Fruit fly (Drosophila melanogaster): ENCODE data around the gene CG2211.

Gene CG2211

DNA sequence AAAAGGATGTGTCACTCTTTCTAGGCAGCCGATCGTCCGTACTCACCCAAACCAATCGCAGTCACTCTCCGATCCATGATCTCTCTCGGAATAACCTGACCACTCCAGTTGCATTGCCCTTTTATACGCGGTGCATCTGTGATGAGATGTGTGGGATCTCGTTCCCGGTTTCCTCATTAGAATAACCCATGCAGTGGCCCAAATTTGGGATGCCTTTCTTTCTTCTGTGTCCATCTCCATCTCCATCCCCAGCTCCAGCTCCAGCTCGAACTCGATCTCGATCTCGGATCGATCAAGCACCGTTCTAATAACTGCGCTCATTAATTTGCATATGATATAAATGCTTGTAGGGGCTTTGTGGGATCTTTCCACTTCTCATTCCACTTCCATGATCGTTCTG is 12.5 kb downstream of the CG2211 start, which contains the start of gene CG9184:
TSS of gene CG9184 (minus strand) at position 101 of the 400 bp plus-strand sequence.
- TF ChIP-seq CG12299 (tag; optimal IDR thresholded peaks at IDR 0.05) (no peak), grn (GFP tag; optimal IDR thresholded peaks at IDR 0.05) (peak; percentile 1), CG1233 (GFP tag; optimal IDR thresholded peaks at IDR 0.05) (no peak), Ets65A (GFP tag) (peak; percentile 19)

DNA sequence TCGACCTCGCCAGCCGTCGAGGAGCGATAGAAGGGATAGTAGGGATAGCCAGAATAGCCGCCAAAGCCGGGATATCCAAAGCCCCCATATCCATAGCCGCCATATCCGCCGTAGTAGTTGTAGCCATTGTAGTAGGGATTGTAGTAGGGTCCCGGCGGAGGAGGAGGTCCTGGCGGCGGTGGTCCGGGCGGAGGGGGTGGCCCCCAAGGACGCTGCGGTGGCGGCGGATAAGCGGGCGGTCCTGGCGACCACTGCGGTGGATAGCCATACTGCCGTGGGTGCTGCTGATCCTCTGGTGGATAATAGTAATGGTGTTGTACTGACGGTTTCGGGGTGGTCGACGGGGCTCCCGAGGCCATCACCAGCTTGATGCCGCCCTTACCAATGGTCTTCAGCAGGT is 13.0 kb downstream of the CG2211 start:
- no peak for TF ChIP-seq CG3995 (GFP tag; optimal IDR thresholded peaks at IDR 0.05)
- 0 out of 2 replicates have a peak, but pooled peaks have one; percentile 21 for TF ChIP-seq CG6689 (GFP tag; IDR thresholded peaks at IDR 0.05)
- no peak for TF ChIP-seq CG17328 (GFP tag; IDR thresholded peaks at IDR 0.05)
- peak; percentile 65 for TF ChIP-seq Hr39 (optimal IDR thresholded peaks at IDR 0.05)

DNA sequence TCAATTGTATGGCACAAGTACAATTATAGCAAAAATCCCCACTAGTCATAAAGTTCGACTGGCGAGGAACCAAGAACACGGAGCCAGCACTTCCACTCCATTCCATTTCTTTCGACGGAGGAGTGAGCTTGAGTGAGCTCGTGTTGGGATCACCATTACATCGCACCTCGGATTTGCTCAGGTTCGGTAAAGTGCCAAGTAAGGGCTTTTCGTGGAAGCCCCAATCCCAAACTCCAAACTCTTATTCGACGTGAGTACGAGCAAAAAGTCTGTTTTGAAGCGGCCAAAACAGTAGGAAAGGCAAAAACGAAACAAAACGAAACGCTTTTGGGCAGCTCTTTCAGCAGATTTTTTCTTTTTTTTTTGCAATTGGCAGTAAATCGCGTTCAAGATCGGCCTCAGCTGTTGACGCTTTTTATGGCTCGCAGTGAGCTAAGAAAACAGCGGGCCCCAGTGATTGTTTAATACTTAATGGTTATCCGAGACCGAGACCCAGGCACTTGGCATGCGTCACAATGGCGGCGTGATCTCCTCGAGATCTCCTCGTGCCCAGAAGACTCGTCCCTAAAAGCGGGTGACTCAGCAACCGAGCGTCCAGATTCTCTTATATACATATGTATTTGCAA is 14.1 kb downstream of the CG2211 start:
- TF ChIP-seq corto (GFP tag; optimal IDR thresholded peaks at IDR 0.05) (peak; percentile 1), CG6272 (GFP tag; IDR thresholded peaks at IDR 0.05) (no peak), Six4 (GFP tag; optimal IDR thresholded peaks at IDR 0.05) (no peak), nom (GFP tag; optimal IDR thresholded peaks at IDR 0.05) (peak; percentile 36), ind (GFP tag; optimal IDR thresholded peaks at IDR 0.05) (no peak), CG6254 (GFP tag; optimal IDR thresholded peaks at IDR 0.05) (no peak), abd-A (tag; optimal IDR thresholded peaks at IDR 0.05) (no peak), CG7928 (GFP tag; optimal IDR thresholded peaks at IDR 0.05) (no peak), Jarid2 (GFP tag; optimal IDR thresholded peaks at IDR 0.05) (no peak), aop (GFP tag; IDR thresholded peaks at IDR 0.05) (no peak), lbe (GFP tag; optimal IDR thresholded peaks at IDR 0.05) (peak; percentile 58), h (optimal IDR thresholded peaks at IDR 0.05) (no peak), knrl (GFP tag; IDR thresholded peaks at IDR 0.05; ENCODE audit: partially characterized antibody) (no peak), tap (tag; optimal IDR thresholded peaks at IDR 0.05) (no peak), bab2 (GFP tag; optimal IDR thresholded peaks at IDR 0.05) (no peak), sens (GFP tag) (peak; percentile 11), chm (GFP tag; IDR thresholded peaks at IDR 0.05) (no peak), rib (GFP tag; IDR thresholded peaks at IDR 0.05) (0 out of 2 replicates have a peak, but pooled peaks have one; percentile 49), CG31441 (GFP tag; IDR thresholded peaks at IDR 0.05) (0 out of 2 replicates have a peak, but pooled peaks have one; percentile 4), HLH3B (GFP tag; IDR thresholded peaks at IDR 0.05) (0 out of 2 replicates have a peak, but pooled peaks have one; percentile 0)

DNA sequence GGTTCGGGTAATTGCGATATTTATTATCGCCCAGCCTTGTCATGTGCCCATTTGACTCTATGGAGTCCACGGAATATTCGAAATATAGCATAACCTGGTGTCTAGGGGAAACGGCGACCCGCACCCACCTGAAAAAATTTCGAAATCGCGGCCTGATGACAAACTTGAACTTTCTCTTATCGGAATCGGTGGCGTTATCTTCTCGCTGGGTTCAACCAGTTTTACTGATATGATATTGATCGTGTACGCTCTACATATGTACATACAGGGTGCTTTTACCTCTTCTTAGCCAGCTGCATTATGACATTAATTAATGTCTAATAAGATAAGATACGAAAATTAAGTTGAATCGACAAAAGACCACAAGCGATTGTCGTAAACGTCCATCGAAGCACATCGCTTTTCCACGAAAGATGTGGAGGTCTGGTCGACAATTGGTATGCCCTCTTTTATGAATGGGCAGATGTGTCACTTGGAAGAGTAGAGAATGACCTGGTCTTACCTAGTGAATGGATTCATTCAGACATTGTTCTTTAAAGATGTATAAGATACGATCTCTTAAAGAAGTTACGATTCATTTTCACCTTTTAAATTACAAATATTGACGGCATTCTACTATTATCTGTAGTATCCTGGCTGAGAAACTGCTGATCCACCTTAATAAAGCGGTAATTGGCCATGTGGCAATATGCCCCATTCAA is 14.8 kb downstream of the CG2211 start:
- TF ChIP-seq CG2712 (tag; optimal IDR thresholded peaks at IDR 0.05): peak; percentile 2
- TF ChIP-seq Neu2 (GFP tag; optimal IDR thresholded peaks at IDR 0.05; ENCODE audit: borderline replicate concordance): no peak
- peak; percentile 33; the same call in 1 of the 2 replicates for TF ChIP-seq Ptx1 (GFP tag; IDR thresholded peaks at IDR 0.05)
- TF ChIP-seq klu (GFP tag; IDR thresholded peaks at IDR 0.05): no peak
- TF ChIP-seq CG4360 (GFP tag; IDR thresholded peaks at IDR 0.05): no peak
- no peak for TF ChIP-seq nerfin-1 (tag; optimal IDR thresholded peaks at IDR 0.05)
- peak; percentile 54 for TF ChIP-seq CG11504 (tag; optimal IDR thresholded peaks at IDR 0.05)
- no peak for TF ChIP-seq CG9609 (GFP tag; optimal IDR thresholded peaks at IDR 0.05)
- peak; percentile 3 for TF ChIP-seq CG12659 (GFP tag; optimal IDR thresholded peaks at IDR 0.05)
- TF ChIP-seq Dek (tag; optimal IDR thresholded peaks at IDR 0.05): no peak
- TF ChIP-seq CG18764 (GFP tag; optimal IDR thresholded peaks at IDR 0.05): no peak
- peak; percentile 15 for TF ChIP-seq Xbp1 (GFP tag; optimal IDR thresholded peaks at IDR 0.05)
- no peak for TF ChIP-seq CG30020 (tag; optimal IDR thresholded peaks at IDR 0.05)
- no peak for TF ChIP-seq repo (GFP tag; optimal IDR thresholded peaks at IDR 0.05)
- TF ChIP-seq CG17385 (GFP tag; optimal IDR thresholded peaks at IDR 0.05): peak; percentile 12
- TF ChIP-seq slbo (GFP tag; IDR thresholded peaks at IDR 0.05): peak; percentile 29; the same call in 1 of the 2 replicates
- no peak for TF ChIP-seq CG12236 (GFP tag; optimal IDR thresholded peaks at IDR 0.05)
- TF ChIP-seq GATAe (GFP tag; conservative IDR thresholded peaks at IDR 0.05): peak; percentile 48; the same call in 1 of the 2 replicates
- no peak for TF ChIP-seq bowl (GFP tag; IDR thresholded peaks at IDR 0.05)

All from whole organism, embryonic.